Fruit fly (Drosophila melanogaster): ENCODE results near the gene CG42853.
A peak's percentile ranks its signal among the peaks of the same experiment; 100 is the strongest.

CG42853 gene

DNA sequence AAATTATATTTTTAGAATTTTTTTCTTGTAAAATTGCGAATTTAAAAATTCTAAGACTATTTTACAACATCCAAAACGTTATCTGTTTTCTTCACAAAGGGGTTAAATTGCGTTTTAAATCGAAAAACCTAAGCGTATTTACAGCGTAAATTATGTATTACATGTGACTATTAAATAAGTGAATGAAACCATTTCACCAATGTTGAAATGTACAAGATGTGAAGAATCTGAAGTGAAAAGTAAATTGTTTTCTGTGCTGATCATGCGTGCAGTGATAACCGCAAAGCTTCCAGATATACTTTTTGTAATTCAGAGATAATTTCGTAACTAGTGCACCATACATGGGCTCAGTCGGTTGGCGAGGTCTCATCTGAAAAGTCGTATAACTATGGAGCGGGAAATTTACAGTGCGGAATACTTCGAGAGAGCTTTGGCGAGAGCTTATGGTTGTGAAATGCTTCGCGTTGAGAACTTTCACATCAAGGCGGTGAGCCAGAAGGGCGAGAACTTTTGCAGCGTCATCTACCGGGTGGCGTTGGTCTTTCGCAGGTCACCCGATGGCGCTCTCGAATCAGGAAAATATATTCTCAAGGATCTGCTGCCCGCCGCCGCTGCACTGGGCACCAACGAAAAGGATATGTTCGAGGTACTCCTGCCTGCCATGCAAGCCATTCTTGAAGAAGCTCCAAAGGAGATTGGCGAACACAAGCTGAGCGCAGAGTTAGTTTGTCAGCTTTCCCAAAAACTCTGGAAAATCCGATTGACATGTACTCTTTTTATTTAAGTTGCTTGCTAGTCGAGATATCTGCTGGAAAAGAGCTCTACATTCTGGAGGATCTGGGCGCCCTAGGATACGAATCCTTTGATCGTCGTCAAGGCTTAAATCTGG, 7.5 kb downstream of the CG42853 start (continued):
- TF ChIP-seq Bdp1 (GFP tag; optimal IDR thresholded peaks at IDR 0.05) (peak; percentile 14), cato (GFP tag; optimal IDR thresholded peaks at IDR 0.05; ENCODE audit: borderline replicate concordance) (no peak), Lim3 (GFP tag; IDR thresholded peaks at IDR 0.05) (no peak), CG11504 (tag; optimal IDR thresholded peaks at IDR 0.05) (peak; percentile 73), fd64A (GFP tag; optimal IDR thresholded peaks at IDR 0.05) (peak; percentile 73), repo (GFP tag; optimal IDR thresholded peaks at IDR 0.05) (no peak), zen (tag; optimal IDR thresholded peaks at IDR 0.05) (no peak), oc (tag; optimal IDR thresholded peaks at IDR 0.05) (no peak), trh (GFP tag; optimal IDR thresholded peaks at IDR 0.05) (no peak), scrt (GFP tag; optimal IDR thresholded peaks at IDR 0.05) (no peak), ems (GFP tag; optimal IDR thresholded peaks at IDR 0.05) (peak; percentile 3), Med (GFP tag) (peak; percentile 92), fd102C (GFP tag; optimal IDR thresholded peaks at IDR 0.05) (no peak), CHES-1-like (GFP tag; optimal IDR thresholded peaks at IDR 0.05) (no peak), CG13424 (tag; optimal IDR thresholded peaks at IDR 0.05) (peak; percentile 59), CG7963 (GFP tag; IDR thresholded peaks at IDR 0.05; ENCODE audit: partially characterized antibody) (no peak), CG10462 (GFP tag; optimal IDR thresholded peaks at IDR 0.05) (peak; percentile 0), CG30403 (GFP tag; optimal IDR thresholded peaks at IDR 0.05) (peak; percentile 21), HHEX (GFP tag; optimal IDR thresholded peaks at IDR 0.05) (peak; percentile 49), CG4820 (GFP tag; optimal IDR thresholded peaks at IDR 0.05) (no peak), CG12104 (GFP tag; optimal IDR thresholded peaks at IDR 0.05) (no peak), Mad (GFP tag; optimal IDR thresholded peaks at IDR 0.05) (no peak), Bgb (GFP tag; IDR thresholded peaks at IDR 0.05; ENCODE audit: partially characterized antibody) (peak; percentile 44; the same call in 1 of the 2 replicates), CG13624 (GFP tag; optimal IDR thresholded peaks at IDR 0.05) (peak; percentile 10), CG14860 (GFP tag; IDR thresholded peaks at IDR 0.05; ENCODE audit: partially characterized antibody) (no peak), Sin3A (optimal IDR thresholded peaks at IDR 0.05) (no peak), CG4282 (GFP tag; optimal IDR thresholded peaks at IDR 0.05) (peak; percentile 44), ranshi (GFP tag; IDR thresholded peaks at IDR 0.05) (peak; percentile 9; the same call in 1 of the 2 replicates), Scr (GFP tag; IDR thresholded peaks at IDR 0.05; ENCODE audit: partially characterized antibody) (peak; percentile 23; the same call in 1 of the 2 replicates), inv (GFP tag; IDR thresholded peaks at IDR 0.05; ENCODE audit: partially characterized antibody) (no peak), Ada2b (GFP tag; IDR thresholded peaks at IDR 0.05) (0 out of 2 replicates have a peak, but pooled peaks have one; percentile 9), CG32772 (GFP tag; IDR thresholded peaks at IDR 0.05) (no peak), mam (GFP tag; optimal IDR thresholded peaks at IDR 0.05) (peak; percentile 26), Gug (GFP tag; IDR thresholded peaks at IDR 0.05) (no peak), fd96Cb (tag; optimal IDR thresholded peaks at IDR 0.05) (peak; percentile 53), CG17385 (GFP tag; optimal IDR thresholded peaks at IDR 0.05) (peak; percentile 25), Nf-YA (GFP tag; IDR thresholded peaks at IDR 0.05) (no peak), rib (GFP tag; IDR thresholded peaks at IDR 0.05) (peak; percentile 47; the same call in 1 of the 2 replicates), CG17328 (GFP tag; IDR thresholded peaks at IDR 0.05) (peak; percentile 26; the same call in 1 of the 2 replicates), Hr51 (GFP tag; optimal IDR thresholded peaks at IDR 0.05) (peak in 1 of 2 experiments; percentile 82), CG1602 (GFP tag; optimal IDR thresholded peaks at IDR 0.05) (no peak), dpn (GFP tag; optimal IDR thresholded peaks at IDR 0.05) (no peak), CG17361 (GFP tag; IDR thresholded peaks at IDR 0.05) (peak; percentile 80; the same call in 2 of the 3 replicates), CG18764 (GFP tag; optimal IDR thresholded peaks at IDR 0.05) (no peak), tx (GFP tag; optimal IDR thresholded peaks at IDR 0.05) (no peak), Six4 (GFP tag; optimal IDR thresholded peaks at IDR 0.05) (no peak), az2 (GFP tag; optimal IDR thresholded peaks at IDR 0.05) (no peak), CG11398 (GFP tag; optimal IDR thresholded peaks at IDR 0.05) (no peak), psq (GFP tag; optimal IDR thresholded peaks at IDR 0.05) (no peak)

All from whole organism, embryonic.